Worm (Caenorhabditis elegans): ENCODE results near the gene K02D10.3.

Gene K02D10.3

DNA sequence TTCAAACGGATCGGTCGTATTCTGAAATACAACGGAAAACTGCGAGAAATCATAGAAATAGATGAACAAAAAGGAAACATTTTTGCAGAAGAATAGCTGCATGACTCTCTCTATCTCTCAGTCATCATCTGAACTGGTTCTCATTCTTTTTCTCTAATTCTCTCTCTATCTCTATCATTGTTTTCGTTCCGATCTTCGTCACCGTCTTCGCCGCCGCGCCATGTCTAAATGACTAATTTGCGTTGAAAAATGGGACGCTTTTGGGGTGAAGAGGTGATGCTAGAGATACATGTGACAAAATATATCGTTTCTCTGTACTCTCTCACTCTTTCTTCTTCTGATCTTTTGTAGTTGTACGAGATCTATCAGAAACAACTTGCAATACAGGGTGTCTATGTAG lies 8.7 kb upstream of the K02D10.3 start:
- TF ChIP-seq ztf-4 (tag; optimal IDR thresholded peaks at IDR 0.05): peak; percentile 15
- TF ChIP-seq nhr-90 (tag; optimal IDR thresholded peaks at IDR 0.05; ENCODE audit: poor library complexity): peak; percentile 55
- peak; percentile 81 for TF ChIP-seq blmp-1 (tag; optimal IDR thresholded peaks at IDR 0.05)
- TF ChIP-seq mdl-1 (tag; optimal IDR thresholded peaks at IDR 0.05): peak in 1 of 2 experiments; percentile 84
- no peak for TF ChIP-seq egl-13 (tag; optimal IDR thresholded peaks at IDR 0.05)
- no peak for TF ChIP-seq pag-3 (tag; optimal IDR thresholded peaks at IDR 0.05; ENCODE audit: borderline replicate concordance, insufficient read depth)
- peak; percentile 79 for TF ChIP-seq snu-23 (GFP tag; optimal IDR thresholded peaks at IDR 0.05)
- peak in 2 of 3 experiments; percentile 33 to 43 for TF ChIP-seq dpl-1 (GFP tag; optimal IDR thresholded peaks at IDR 0.05)
- no peak for TF ChIP-seq nhr-12 (tag; optimal IDR thresholded peaks at IDR 0.05)
- TF ChIP-seq pax-3 (tag; optimal IDR thresholded peaks at IDR 0.05): no peak
- TF ChIP-seq ceh-88 (GFP tag; IDR thresholded peaks at IDR 0.05): no peak
- TF ChIP-seq nhr-28 (tag; optimal IDR thresholded peaks at IDR 0.05): no peak
- TF ChIP-seq nhr-77 (tag; optimal IDR thresholded peaks at IDR 0.05): no peak
- TF ChIP-seq jun-1 (tag; optimal IDR thresholded peaks at IDR 0.05): peak; percentile 53
- no peak for TF ChIP-seq nhr-84 (tag; optimal IDR thresholded peaks at IDR 0.05)
- TF ChIP-seq ceh-63 (GFP tag; optimal IDR thresholded peaks at IDR 0.05): no peak
- no peak for TF ChIP-seq unc-130 (tag; optimal IDR thresholded peaks at IDR 0.05)
- TF ChIP-seq aha-1 (tag; optimal IDR thresholded peaks at IDR 0.05): no peak
- no peak for TF ChIP-seq aly-2 (tag; optimal IDR thresholded peaks at IDR 0.05)
- no peak for TF ChIP-seq hlh-17 (GFP tag; optimal IDR thresholded peaks at IDR 0.05; ENCODE audit: borderline replicate concordance)
- TF ChIP-seq mab-9 (GFP tag; IDR thresholded peaks at IDR 0.05): no peak
- peak; percentile 8 for TF ChIP-seq fos-1 (tag; optimal IDR thresholded peaks at IDR 0.05)
- TF ChIP-seq nhr-85 (tag): peak; percentile 97
- no peak for TF ChIP-seq pqm-1 (tag; optimal IDR thresholded peaks at IDR 0.05)
- peak; percentile 18 for TF ChIP-seq C16A3.4 (tag; optimal IDR thresholded peaks at IDR 0.05)
- no peak for TF ChIP-seq hpl-2 (GFP tag; optimal IDR thresholded peaks at IDR 0.05)
- TF ChIP-seq ceh-82 (tag; optimal IDR thresholded peaks at IDR 0.05): peak in 1 of 3 experiments; percentile 20
- TF ChIP-seq sup-37 (GFP tag; optimal IDR thresholded peaks at IDR 0.05): no peak
- peak; percentile 21 for TF ChIP-seq skn-1 (tag; optimal IDR thresholded peaks at IDR 0.05)
- TF ChIP-seq C34B4.2 (tag; optimal IDR thresholded peaks at IDR 0.05): no peak
- TF ChIP-seq sox-4 (tag; optimal IDR thresholded peaks at IDR 0.05): no peak
- TF ChIP-seq nhr-71 (tag; optimal IDR thresholded peaks at IDR 0.05): peak; percentile 81
- TF ChIP-seq nhr-76 (tag; optimal IDR thresholded peaks at IDR 0.05): no peak
- TF ChIP-seq rnt-1 (tag; optimal IDR thresholded peaks at IDR 0.05): peak; percentile 28
- peak; percentile 11 for TF ChIP-seq nhr-47 (tag; optimal IDR thresholded peaks at IDR 0.05)
- no peak for TF ChIP-seq zag-1 (tag; optimal IDR thresholded peaks at IDR 0.05)
- no peak for TF ChIP-seq Y116A8C.19 (tag; optimal IDR thresholded peaks at IDR 0.05; ENCODE audit: borderline replicate concordance)
- TF ChIP-seq ztf-11 (tag; optimal IDR thresholded peaks at IDR 0.05): no peak
- peak in 2 of 6 experiments; percentile 76 to 89 for TF ChIP-seq elt-3 (tag; optimal IDR thresholded peaks at IDR 0.05)
- TF ChIP-seq tlp-1 (tag; optimal IDR thresholded peaks at IDR 0.05): no peak
- peak; percentile 87 for TF ChIP-seq grh-1 (GFP tag; IDR thresholded peaks at IDR 0.05)
- no peak for TF ChIP-seq zip-4 (GFP tag; optimal IDR thresholded peaks at IDR 0.05)
- no peak for TF ChIP-seq fkh-8 (tag; optimal IDR thresholded peaks at IDR 0.05)
- no peak for TF ChIP-seq lin-13 (GFP tag; optimal IDR thresholded peaks at IDR 0.05)
- peak; percentile 89 for TF ChIP-seq lin-14 (GFP tag; optimal IDR thresholded peaks at IDR 0.05)
- no peak for TF ChIP-seq isw-1 (GFP tag; IDR thresholded peaks at IDR 0.05)
- no peak for TF ChIP-seq mef-2 (tag; optimal IDR thresholded peaks at IDR 0.05)
- TF ChIP-seq nhr-20 (tag; optimal IDR thresholded peaks at IDR 0.05): peak; percentile 87
- no peak for TF ChIP-seq unc-30 (tag; optimal IDR thresholded peaks at IDR 0.05)
- TF ChIP-seq sptf-1 (tag; optimal IDR thresholded peaks at IDR 0.05): no peak
- no peak for TF ChIP-seq nhr-237 (tag; optimal IDR thresholded peaks at IDR 0.05)
- TF ChIP-seq ces-1 (GFP tag; optimal IDR thresholded peaks at IDR 0.05): no peak
- TF ChIP-seq xbp-1 (tag; optimal IDR thresholded peaks at IDR 0.05): peak; percentile 15
- TF ChIP-seq nhr-11 (tag; optimal IDR thresholded peaks at IDR 0.05): no peak
